Worm (Caenorhabditis elegans) whole organism, L1 larva: ENCODE measurements around the gene col-74.
A peak's percentile ranks its signal among the peaks of the same experiment; 100 is the strongest.

Experiments
- C04F5.9 ChIP-seq: sonication (generic microtip); optimal IDR thresholded peaks from 2 replicates; lab custom pipeline; 2016; ENCODE audit warnings: missing genetic modification characterization, missing compliant biosample characterization
- C34B4.2 ChIP-seq: sonication (generic microtip); optimal IDR thresholded peaks from 2 replicates; lab custom pipeline; 2017; ENCODE audit warnings: mild to moderate bottlenecking, missing genetic modification characterization, missing compliant biosample characterization
- aha-1 ChIP-seq: fragments of 150-350 bp; optimal IDR thresholded peaks from 2 replicates; lab custom pipeline; 2014; ENCODE audit warnings: missing biosample characterization, missing genetic modification characterization
- ceh-63 ChIP-seq: fragments of 200-800 bp; sonication (Bioruptor generic); optimal IDR thresholded peaks from 2 replicates; lab custom pipeline; 2018; ENCODE audit warnings: mild to moderate bottlenecking, missing genetic modification characterization, missing compliant biosample characterization
- ceh-8 ChIP-seq: fragments of 200-800 bp; sonication (Bioruptor generic); optimal IDR thresholded peaks from 2 replicates; lab custom pipeline; 2018; ENCODE audit warnings: mild to moderate bottlenecking, missing genetic modification characterization, moderate library complexity, missing compliant biosample characterization
- ceh-82 ChIP-seq, 3 experiments: fragments of 150-350 bp in 1 of 3; sonication (generic microtip) in 2 of 3; optimal IDR thresholded peaks; 2 replicates each; lab custom pipeline; 2014 to 2017; ENCODE audit warnings: missing biosample characterization in 3 of 3, missing genetic modification characterization in 3 of 3
- ceh-88 ChIP-seq: fragments of 200-800 bp; sonication (Bioruptor generic); IDR thresholded peaks from 2 replicates; pipeline ENCODE4 v1.3.6; 2022; ENCODE audit warnings: missing genetic modification characterization, missing compliant biosample characterization
- ceh-90 ChIP-seq: sonication (generic microtip); optimal IDR thresholded peaks from 2 replicates; lab custom pipeline; 2016; ENCODE audit warnings: missing genetic modification characterization, missing compliant biosample characterization
- dpl-1 ChIP-seq, 3 experiments: fragments of 150-350 bp in 2 of 3; sonication (generic microtip) in 1 of 3; optimal IDR thresholded peaks; 2 replicates each; lab custom pipeline; 2014 to 2017; ENCODE audit warnings: missing biosample characterization in 3 of 3, missing genetic modification characterization in 3 of 3, missing genetic modification reagents in 3 of 3
- dsc-1 ChIP-seq: sonication (generic microtip); optimal IDR thresholded peaks from 2 replicates; lab custom pipeline; 2016; ENCODE audit warnings: mild to moderate bottlenecking, missing genetic modification characterization, missing compliant biosample characterization
- efl-1 ChIP-seq, 4 experiments: fragments of 150-350 bp; optimal IDR thresholded peaks in 3 of 4; peaks in 1 of 4; 1 replicate in 1 of 4; 2 replicates in 3 of 4; lab custom pipeline; 2014; ENCODE audit warnings: missing biosample characterization in 2 of 4, missing genetic modification characterization in 2 of 4, missing genetic modification reagents in 2 of 4
- egl-13 ChIP-seq: sonication (generic microtip); optimal IDR thresholded peaks from 2 replicates; lab custom pipeline; 2016; ENCODE audit warnings: missing genotype, missing genetic modification reagents, missing genetic modification characterization, missing compliant biosample characterization
- elt-2 ChIP-seq: sonication (generic microtip); optimal IDR thresholded peaks from 2 replicates; lab custom pipeline; 2016; ENCODE audit warnings: missing genetic modification characterization, mild to moderate bottlenecking, inconsistent platforms, missing compliant biosample characterization, missing genetic modification reagents
- ets-5 ChIP-seq: fragments of 200-800 bp; sonication (Bioruptor generic); IDR thresholded peaks from 2 replicates; pipeline ENCODE4 v1.3.6; 2022; ENCODE audit warnings: missing genetic modification characterization, missing compliant biosample characterization
- fkh-10 ChIP-seq: sonication (generic microtip); optimal IDR thresholded peaks from 2 replicates; lab custom pipeline; 2017; ENCODE audit warnings: missing biosample characterization, missing genetic modification reagents, missing genetic modification characterization
- fkh-8 ChIP-seq: sonication (generic microtip); optimal IDR thresholded peaks from 2 replicates; lab custom pipeline; 2016; ENCODE audit warnings: mild to moderate bottlenecking, missing genetic modification characterization, missing compliant biosample characterization
- fos-1 ChIP-seq: fragments of 150-350 bp; optimal IDR thresholded peaks from 2 replicates; lab custom pipeline; 2014; ENCODE audit warnings: missing biosample characterization, missing genetic modification characterization
- hlh-17 ChIP-seq: fragments of 200-800 bp; sonication (Bioruptor generic); optimal IDR thresholded peaks from 2 replicates; lab custom pipeline; 2018; ENCODE audit warnings: missing genetic modification characterization, mild to moderate bottlenecking, missing compliant biosample characterization, moderate library complexity, borderline replicate concordance
- isw-1 ChIP-seq: fragments of 200-800 bp; sonication (Bioruptor generic); IDR thresholded peaks from 2 replicates; pipeline ENCODE4 v1.3.6; 2022; ENCODE audit warnings: missing genetic modification characterization, missing compliant biosample characterization
- jun-1 ChIP-seq: fragments of 150-350 bp; optimal IDR thresholded peaks from 2 replicates; lab custom pipeline; 2014; ENCODE audit warnings: missing biosample characterization, missing genetic modification reagents, missing genetic modification characterization
- lin-13 ChIP-seq: fragments of 150-350 bp; optimal IDR thresholded peaks from 2 replicates; lab custom pipeline; 2014; ENCODE audit warnings: missing biosample characterization, missing genetic modification reagents, missing genetic modification characterization
- lin-14 ChIP-seq: fragments of 200-800 bp; sonication (Bioruptor generic); optimal IDR thresholded peaks from 2 replicates; lab custom pipeline; 2018; ENCODE audit warnings: mild to moderate bottlenecking, missing genetic modification characterization, moderate library complexity, missing compliant biosample characterization
- lin-35 ChIP-seq, 2 experiments: fragments of 150-350 bp; optimal IDR thresholded peaks; 2 replicates each; lab custom pipeline; 2014; ENCODE audit warnings: missing biosample characterization in 2 of 2, missing genetic modification characterization in 2 of 2, missing genetic modification reagents in 2 of 2
- lir-3 ChIP-seq: sonication (generic microtip); optimal IDR thresholded peaks from 2 replicates; lab custom pipeline; 2016; ENCODE audit warnings: mild to moderate bottlenecking, missing genetic modification characterization, moderate library complexity, missing compliant biosample characterization; ENCODE audit not compliant: poor library complexity
- lsy-2 ChIP-seq, 2 experiments: fragments of 150-350 bp; optimal IDR thresholded peaks; 2 replicates each; lab custom pipeline; 2014; ENCODE audit warnings: missing biosample characterization in 2 of 2, missing genetic modification characterization in 2 of 2
- mdl-1 ChIP-seq, 2 experiments: fragments of 150-350 bp; optimal IDR thresholded peaks; 2 replicates each; lab custom pipeline; 2014 to 2017; ENCODE audit warnings: missing biosample characterization in 2 of 2, missing genetic modification characterization in 2 of 2, inconsistent platforms in 1 of 2
- mef-2 ChIP-seq: fragments of 150-350 bp; optimal IDR thresholded peaks from 2 replicates; lab custom pipeline; 2014; ENCODE audit warnings: missing biosample characterization, missing genetic modification characterization
- mep-1 ChIP-seq: fragments of 150-350 bp; optimal IDR thresholded peaks from 2 replicates; lab custom pipeline; 2014; ENCODE audit warnings: missing biosample characterization, missing genetic modification characterization
- nhr-19 ChIP-seq: fragments of 200-800 bp; sonication (Bioruptor generic); conservative IDR thresholded peaks from 2 replicates; pipeline ENCODE4 v1.3.6; 2022; ENCODE audit warnings: missing genetic modification characterization, missing compliant biosample characterization
- nhr-20 ChIP-seq: sonication (generic microtip); optimal IDR thresholded peaks from 2 replicates; lab custom pipeline; 2016; ENCODE audit warnings: mild to moderate bottlenecking, missing genetic modification characterization, missing compliant biosample characterization
- nhr-237 ChIP-seq: fragments of 150-350 bp; optimal IDR thresholded peaks from 2 replicates; lab custom pipeline; 2014; ENCODE audit warnings: missing biosample characterization, missing genetic modification characterization
- nhr-28 ChIP-seq: fragments of 150-350 bp; optimal IDR thresholded peaks from 2 replicates; lab custom pipeline; 2014; ENCODE audit warnings: missing biosample characterization, missing genetic modification characterization
- nhr-90 ChIP-seq: sonication (generic microtip); optimal IDR thresholded peaks from 2 replicates; lab custom pipeline; 2016; ENCODE audit warnings: mild to moderate bottlenecking, missing genetic modification characterization, missing compliant biosample characterization; ENCODE audit not compliant: poor library complexity
- pax-3 ChIP-seq: fragments of 200-800 bp; sonication (Bioruptor generic); optimal IDR thresholded peaks from 2 replicates; lab custom pipeline; 2018; ENCODE audit warnings: mild to moderate bottlenecking, missing genetic modification characterization, moderate library complexity, missing compliant biosample characterization
- pqm-1 ChIP-seq: sonication (generic microtip); optimal IDR thresholded peaks from 3 replicates; lab custom pipeline; 2017; ENCODE audit warnings: missing biosample characterization, missing genetic modification characterization
- rnt-1 ChIP-seq: sonication (generic microtip); optimal IDR thresholded peaks from 2 replicates; lab custom pipeline; 2016; ENCODE audit warnings: mild to moderate bottlenecking, missing genetic modification characterization, moderate library complexity, missing compliant biosample characterization
- snu-23 ChIP-seq: sonication (generic microtip); optimal IDR thresholded peaks from 2 replicates; lab custom pipeline; 2016; ENCODE audit warnings: missing genetic modification characterization, missing compliant biosample characterization
- sox-4 ChIP-seq: sonication (generic microtip); optimal IDR thresholded peaks from 2 replicates; lab custom pipeline; 2016; ENCODE audit warnings: missing genetic modification characterization, missing compliant biosample characterization
- sptf-1 ChIP-seq: fragments of 150-350 bp; optimal IDR thresholded peaks from 2 replicates; lab custom pipeline; 2014; ENCODE audit warnings: missing biosample characterization, missing genetic modification characterization
- sup-37 ChIP-seq: fragments of 200-800 bp; sonication (Bioruptor generic); optimal IDR thresholded peaks from 2 replicates; lab custom pipeline; 2018; ENCODE audit warnings: mild to moderate bottlenecking, missing genetic modification characterization, missing compliant biosample characterization
- swsn-7 ChIP-seq: sonication (generic microtip); optimal IDR thresholded peaks from 2 replicates; lab custom pipeline; 2016; ENCODE audit warnings: missing genetic modification characterization, missing compliant biosample characterization
- unc-86 ChIP-seq: sonication (generic microtip); optimal IDR thresholded peaks from 2 replicates; lab custom pipeline; 2016; ENCODE audit warnings: missing genetic modification characterization, missing compliant biosample characterization
- unc-98 ChIP-seq: fragments of 200-800 bp; sonication (Bioruptor generic); IDR thresholded peaks from 2 replicates; pipeline ENCODE4 v1.3.6; 2022; ENCODE audit warnings: missing genetic modification characterization, missing compliant biosample characterization
- zag-1 ChIP-seq: fragments of 150-350 bp; optimal IDR thresholded peaks from 2 replicates; lab custom pipeline; 2014; ENCODE audit warnings: missing biosample characterization, missing genetic modification characterization
- zip-4 ChIP-seq: fragments of 200-800 bp; sonication (Bioruptor generic); optimal IDR thresholded peaks from 2 replicates; lab custom pipeline; 2018; ENCODE audit warnings: mild to moderate bottlenecking, missing genetic modification characterization, moderate library complexity, missing compliant biosample characterization
- ztf-4 ChIP-seq: fragments of 150-350 bp; optimal IDR thresholded peaks from 2 replicates; lab custom pipeline; 2014; ENCODE audit warnings: missing biosample characterization, missing genetic modification characterization

Gene col-74

ce11 chrII:5833136-5833535, 3.0 kb downstream of the col-74 start, which contains the start of gene gtap-1:
TSS of gene gtap-1 (minus strand) at chrII:5833236.
- TF ChIP-seq sup-37 (GFP tag; lab: Kevin White, UChicago) (no peak), fkh-10 (GFP tag; lab: Kevin White, UChicago) (no peak), rnt-1 (tag; lab: Kevin White, UChicago) (no peak), nhr-90 (no peak), aha-1 (no peak), ceh-88 (no peak), zag-1 (tag; lab: Kevin White, UChicago) (no peak), dpl-1 (GFP tag; optimal IDR thresholded peaks at IDR 0.05; lab: Kevin White, UChicago) (no peak), ceh-8 (GFP tag; lab: Kevin White, UChicago) (no peak), C04F5.9 (tag; lab: Kevin White, UChicago) (no peak), ceh-82 (tag; optimal IDR thresholded peaks at IDR 0.05; lab: Kevin White, UChicago) (no peak), dsc-1 (tag; lab: Kevin White, UChicago) (no peak), lin-14 (GFP tag; lab: Kevin White, UChicago) (no peak), fos-1 (tag; lab: Kevin White, UChicago) (no peak), unc-86 (tag; lab: Kevin White, UChicago) (no peak), lsy-2 (tag; optimal IDR thresholded peaks at IDR 0.05; lab: Kevin White, UChicago) (no peak), hlh-17 (GFP tag; lab: Kevin White, UChicago) (no peak)

- no peak for TF ChIP-seq hlh-17 (GFP tag; lab: Kevin White, UChicago)
- TF ChIP-seq ceh-63 (GFP tag; lab: Kevin White, UChicago) = no peak
- no peak for TF ChIP-seq zag-1 (tag; lab: Kevin White, UChicago)
- TF ChIP-seq unc-98 (GFP tag; lab: Robert Waterston, UW) = no peak
- TF ChIP-seq lin-35 (GFP tag; optimal IDR thresholded peaks at IDR 0.05; lab: Kevin White, UChicago) = no peak
- no peak for TF ChIP-seq nhr-28 (tag; lab: Kevin White, UChicago)
- no peak for TF ChIP-seq sox-4 (tag; lab: Kevin White, UChicago)
- TF ChIP-seq fkh-8 (tag; lab: Kevin White, UChicago) = no peak
- no peak for TF ChIP-seq dsc-1 (tag; lab: Kevin White, UChicago)
- no peak for TF ChIP-seq pqm-1 (tag; lab: Kevin White, UChicago)
- TF ChIP-seq snu-23 (GFP tag; lab: Kevin White, UChicago) = no peak
- TF ChIP-seq C04F5.9 (tag; lab: Kevin White, UChicago) = no peak
- no peak for TF ChIP-seq unc-86 (tag; lab: Kevin White, UChicago)
- TF ChIP-seq ztf-4 (tag; lab: Kevin White, UChicago) = no peak
- no peak for TF ChIP-seq mdl-1 (tag; optimal IDR thresholded peaks at IDR 0.05; lab: Kevin White, UChicago)
- TF ChIP-seq nhr-237 = no peak
- TF ChIP-seq jun-1 (tag; lab: Kevin White, UChicago) = no peak
- TF ChIP-seq lin-13 (GFP tag; lab: Kevin White, UChicago) = no peak
Measured at ce11 chrII:5835146-5835545, 5.0 kb downstream of the col-74 start.

ce11 chrII:5836153-5836719, 6.1 kb downstream of the col-74 start, which contains the start of gene fzo-1:
TSS of gene fzo-1 (minus strand) at chrII:5836203.
- no peak for TF ChIP-seq zip-4 (GFP tag; lab: Kevin White, UChicago)
- TF ChIP-seq isw-1 (GFP tag; lab: Robert Waterston, UW) = peak; percentile 52
- TF ChIP-seq snu-23 (GFP tag; lab: Kevin White, UChicago) = peak; percentile 58
- 0 out of 2 replicates have a peak, but pooled peaks have one; percentile 16 for TF ChIP-seq nhr-19 (GFP tag; lab: Robert Waterston, UW)
- TF ChIP-seq mdl-1 (tag; optimal IDR thresholded peaks at IDR 0.05; lab: Kevin White, UChicago) = no peak
- TF ChIP-seq fkh-8 (tag; lab: Kevin White, UChicago) = peak; percentile 52
- TF ChIP-seq efl-1 (optimal IDR thresholded peaks at IDR 0.05; lab: Kevin White, UChicago) = peak; percentile 42 to 50
- TF ChIP-seq efl-1 (GFP tag; optimal IDR thresholded peaks at IDR 0.05 in 1 of 2; lab: Kevin White, UChicago) = peak; percentile 22 to 36
- TF ChIP-seq ceh-8 (GFP tag; lab: Kevin White, UChicago) = no peak
- peak; percentile 37 for TF ChIP-seq elt-2 (tag; lab: Kevin White, UChicago)
- TF ChIP-seq dsc-1 (tag; lab: Kevin White, UChicago) = peak; percentile 52
- no peak for TF ChIP-seq mef-2 (tag; lab: Kevin White, UChicago)
- TF ChIP-seq jun-1 (tag; lab: Kevin White, UChicago) = no peak
- no peak for TF ChIP-seq ets-5 (GFP tag; lab: Robert Waterston, UW)
- no peak for TF ChIP-seq sptf-1 (tag; lab: Kevin White, UChicago)
- peak; percentile 45 for TF ChIP-seq swsn-7 (tag; lab: Kevin White, UChicago)
- peak; percentile 77 for TF ChIP-seq lir-3
- TF ChIP-seq C34B4.2 (tag; lab: Kevin White, UChicago) = no peak
- peak; percentile 16 for TF ChIP-seq egl-13 (tag; lab: Kevin White, UChicago)
- peak; percentile 59 for TF ChIP-seq nhr-20
- no peak for TF ChIP-seq rnt-1 (tag; lab: Kevin White, UChicago)
- TF ChIP-seq nhr-90 = peak; percentile 75
- TF ChIP-seq ceh-90 (tag; lab: Kevin White, UChicago) = peak; percentile 64
- peak; percentile 86 for TF ChIP-seq pax-3 (tag; lab: Kevin White, UChicago)
- no peak for TF ChIP-seq lin-13 (GFP tag; lab: Kevin White, UChicago)
- TF ChIP-seq mep-1 (tag; lab: Kevin White, UChicago) = no peak
